Worm (Caenorhabditis elegans) whole organism, L2 larva: ENCODE results near the gene attf-5.

Experiments
- ZK546.5 ChIP-seq: sonication (generic microtip); optimal IDR thresholded peaks from 2 replicates; lab custom pipeline; 2017; ENCODE audit warnings: missing biosample characterization, missing genetic modification characterization
- ceh-82 ChIP-seq: fragments of 150-350 bp; optimal IDR thresholded peaks from 2 replicates; lab custom pipeline; 2014; ENCODE audit warnings: missing biosample characterization, missing genetic modification characterization
- crh-2 ChIP-seq: sonication (generic microtip); optimal IDR thresholded peaks from 2 replicates; lab custom pipeline; 2017; ENCODE audit warnings: missing biosample characterization, missing genetic modification characterization
- egl-27 ChIP-seq: sonication (generic microtip); optimal IDR thresholded peaks from 3 replicates; lab custom pipeline; 2017; ENCODE audit warnings: missing biosample characterization, missing genetic modification reagents, missing genetic modification characterization
- elt-3 ChIP-seq: sonication (generic microtip); optimal IDR thresholded peaks from 2 replicates; lab custom pipeline; 2017; ENCODE audit warnings: missing biosample characterization, missing genetic modification characterization
- fos-1 ChIP-seq: fragments of 150-350 bp; optimal IDR thresholded peaks from 2 replicates; lab custom pipeline; 2014; ENCODE audit warnings: missing biosample characterization, missing genetic modification characterization
- lin-13 ChIP-seq: fragments of 150-350 bp; optimal IDR thresholded peaks from 2 replicates; lab custom pipeline; 2014; ENCODE audit warnings: missing biosample characterization, missing genetic modification reagents, missing genetic modification characterization
- nhr-237 ChIP-seq: fragments of 150-350 bp; optimal IDR thresholded peaks from 2 replicates; lab custom pipeline; 2014; ENCODE audit warnings: missing biosample characterization, missing genetic modification characterization
- nhr-25 ChIP-seq: fragments of 150-350 bp; sonication (generic microtip); optimal IDR thresholded peaks from 3 replicates; lab custom pipeline; 2014; ENCODE audit warnings: missing biosample characterization, missing genetic modification characterization
- nhr-6 ChIP-seq: fragments of 150-350 bp; optimal IDR thresholded peaks from 2 replicates; lab custom pipeline; 2014; ENCODE audit warnings: missing biosample characterization, missing genetic modification characterization
- nhr-77 ChIP-seq: fragments of 150-350 bp; optimal IDR thresholded peaks from 2 replicates; lab custom pipeline; 2014; ENCODE audit warnings: missing biosample characterization, missing genetic modification characterization
- peb-1 ChIP-seq: fragments of 150-350 bp; optimal IDR thresholded peaks from 2 replicates; lab custom pipeline; 2014; ENCODE audit warnings: missing biosample characterization, missing genetic modification characterization
- sma-3 ChIP-seq: sonication (generic microtip); optimal IDR thresholded peaks from 2 replicates; lab custom pipeline; 2016; ENCODE audit warnings: missing genetic modification reagents, missing genetic modification characterization, missing compliant biosample characterization

- TF ChIP-seq peb-1: no peak
- no peak for TF ChIP-seq lin-13 (GFP tag; lab: Kevin White, UChicago)
- no peak for TF ChIP-seq elt-3 (tag; lab: Kevin White, UChicago)
- no peak for TF ChIP-seq sma-3
- TF ChIP-seq crh-2 (tag; lab: Kevin White, UChicago): peak; percentile 42
- peak; percentile 94 for TF ChIP-seq fos-1 (tag; lab: Kevin White, UChicago)
- no peak for TF ChIP-seq egl-27 (tag; lab: Kevin White, UChicago)
- TF ChIP-seq nhr-77: no peak
- no peak for TF ChIP-seq nhr-6
- TF ChIP-seq ceh-82 (tag; lab: Kevin White, UChicago): no peak
- TF ChIP-seq nhr-237 (tag; lab: Kevin White, UChicago): no peak
- no peak for TF ChIP-seq nhr-25 (tag; lab: Kevin White, UChicago)
- no peak for TF ChIP-seq ZK546.5 (tag; lab: Kevin White, UChicago)
Observed at ce11 chrX:815929-816328, 27.8 kb downstream of the attf-5 start, which contains the start of gene ifd-2.
